Worm (Caenorhabditis elegans) whole organism, early embryonic: ENCODE measurements around the gene Y116A8C.27.
"Not testable (repeated sequence)": the region's sequence is repeated elsewhere in the genome, so short reads cannot be mapped to it uniquely, and the experiment has no call there.

Experiments used
- B0310.2 ChIP-seq: sonication (generic microtip); optimal IDR thresholded peaks from 2 replicates; lab custom pipeline; 2016; ENCODE audit warnings: mild to moderate bottlenecking, missing genetic modification characterization, missing compliant biosample characterization
- F13C5.2 ChIP-seq: sonication (generic microtip); optimal IDR thresholded peaks from 2 replicates; lab custom pipeline; 2017; ENCODE audit warnings: mild to moderate bottlenecking, missing genetic modification characterization, inconsistent platforms, missing compliant biosample characterization
- aly-1 ChIP-seq: sonication (generic microtip); optimal IDR thresholded peaks from 2 replicates; lab custom pipeline; 2016; ENCODE audit warnings: missing genetic modification characterization, missing compliant biosample characterization
- ama-1 ChIP-seq: fragments of 150-350 bp; optimal IDR thresholded peaks from 2 replicates; lab custom pipeline; 2014
- ceh-13 ChIP-seq: fragments of 200-800 bp; sonication (Bioruptor generic); optimal IDR thresholded peaks from 2 replicates; lab custom pipeline; 2018; ENCODE audit warnings: mild to moderate bottlenecking, missing genetic modification characterization, missing compliant biosample characterization
- ceh-36 ChIP-seq: sonication (generic microtip); optimal IDR thresholded peaks from 2 replicates; lab custom pipeline; 2016; ENCODE audit warnings: missing genetic modification characterization, inconsistent platforms, missing compliant biosample characterization
- ets-7 ChIP-seq: sonication (generic microtip); optimal IDR thresholded peaks from 2 replicates; lab custom pipeline; 2016; ENCODE audit warnings: missing genotype, missing genetic modification characterization, missing compliant biosample characterization
- flt-1 ChIP-seq: fragments of 200-800 bp; sonication (Bioruptor generic); IDR thresholded peaks from 2 replicates; pipeline ENCODE4 v1.3.6; 2022; ENCODE audit warnings: missing genetic modification characterization, missing compliant biosample characterization
- hmbx-1 ChIP-seq: sonication (generic microtip); optimal IDR thresholded peaks from 2 replicates; lab custom pipeline; 2016; ENCODE audit warnings: mild to moderate bottlenecking, missing genetic modification characterization, missing compliant biosample characterization
- hmg-4 ChIP-seq: fragments of 200-800 bp; sonication (Bioruptor generic); optimal IDR thresholded peaks from 2 replicates; lab custom pipeline; 2018; ENCODE audit warnings: mild to moderate bottlenecking, missing genetic modification characterization, missing compliant biosample characterization
- hnd-1 ChIP-seq: sonication (generic microtip); optimal IDR thresholded peaks from 2 replicates; lab custom pipeline; 2016; ENCODE audit warnings: missing genetic modification characterization, missing compliant biosample characterization
- pes-1 ChIP-seq: fragments of 200-800 bp; sonication (Bioruptor generic); IDR thresholded peaks from 2 replicates; pipeline ENCODE4 v1.3.6; 2022; ENCODE audit warnings: missing genetic modification reagents, missing genetic modification characterization, missing compliant biosample characterization
- scrt-1 ChIP-seq: fragments of 200-800 bp; sonication (Bioruptor generic); IDR thresholded peaks from 2 replicates; pipeline ENCODE4 v1.3.6; 2022; ENCODE audit warnings: missing genetic modification characterization, missing compliant biosample characterization
- sea-1 ChIP-seq: fragments of 200-800 bp; sonication (Bioruptor generic); conservative IDR thresholded peaks from 2 replicates; pipeline ENCODE4 v1.3.6; 2022; ENCODE audit warnings: missing genetic modification characterization, missing compliant biosample characterization
- tbx-11 ChIP-seq: fragments of 200-800 bp; sonication (Bioruptor generic); IDR thresholded peaks from 2 replicates; pipeline ENCODE4 v1.3.6; 2022; ENCODE audit warnings: missing genetic modification characterization, missing compliant biosample characterization
- tbx-37 ChIP-seq: fragments of 200-800 bp; sonication (Bioruptor generic); conservative IDR thresholded peaks from 2 replicates; pipeline ENCODE4 v1.3.6; 2022; ENCODE audit warnings: missing genetic modification reagents, missing genetic modification characterization, missing compliant biosample characterization
- tra-4 ChIP-seq: sonication (generic microtip); optimal IDR thresholded peaks from 2 replicates; lab custom pipeline; 2017; ENCODE audit warnings: missing genetic modification characterization, missing compliant biosample characterization

Y116A8C.27 gene

DNA sequence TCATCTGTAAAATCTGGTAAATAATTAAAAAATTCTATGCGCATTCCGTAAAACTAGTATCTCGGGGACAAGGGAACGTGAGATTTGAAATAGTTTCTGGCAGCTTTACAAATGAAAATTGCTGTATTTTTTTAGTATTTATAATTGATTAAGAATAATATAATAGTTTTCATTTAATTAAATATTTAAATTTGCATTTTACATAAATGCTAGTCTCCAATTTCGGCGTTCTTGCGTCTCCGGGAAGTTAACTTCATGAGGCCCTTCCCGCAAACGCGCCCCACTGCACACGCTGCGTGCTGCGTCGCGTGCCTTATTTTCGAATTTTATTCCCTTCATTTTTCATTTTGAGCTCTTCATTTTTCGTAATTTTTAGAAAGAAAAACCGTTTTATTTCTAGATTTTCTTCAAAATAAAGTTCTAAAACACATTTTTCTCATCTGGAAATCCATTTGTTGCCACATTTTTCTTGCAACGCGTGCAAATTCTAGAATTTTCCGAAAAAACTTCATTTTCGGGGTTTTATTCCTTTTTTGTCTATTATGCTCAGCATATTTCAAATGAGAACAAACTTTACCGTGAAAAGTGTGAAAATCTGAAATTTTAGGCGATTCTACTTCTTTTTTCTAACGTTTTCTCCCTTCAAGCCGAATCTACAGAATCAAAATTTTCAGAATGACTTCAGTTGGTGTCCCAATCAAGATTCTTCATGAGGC is 8.5 kb downstream of the Y116A8C.27 start, which contains the start of the genes snx-13 and snr-1:
TSS of gene snx-13 (minus strand) at position 55 of the 716 bp plus-strand sequence.
TSS of gene snr-1 (plus strand) at position 666 of the 716 bp plus-strand sequence.
- TF ChIP-seq sea-1 (GFP tag; lab: Robert Waterston, UW) = peak; percentile 79
- peak; percentile 73 for TF ChIP-seq hnd-1 (tag; lab: Kevin White, UChicago)
- 0 out of 2 replicates have a peak, but pooled peaks have one; percentile 49 for TF ChIP-seq flt-1 (GFP tag; lab: Robert Waterston, UW)
- peak; percentile 75 for TF ChIP-seq tbx-11 (GFP tag; lab: Robert Waterston, UW)
- TF ChIP-seq hmg-4 (GFP tag; lab: Kevin White, UChicago) = peak; percentile 87
- peak; percentile 90 for TF ChIP-seq hmbx-1 (tag; lab: Kevin White, UChicago)
- TF ChIP-seq tbx-37 = peak; percentile 71
- peak; percentile 61 for TF ChIP-seq ceh-36 (tag; lab: Kevin White, UChicago)
- TF ChIP-seq pes-1 (GFP tag; lab: Robert Waterston, UW) = peak; percentile 88
- TF ChIP-seq tra-4 (tag; lab: Kevin White, UChicago) = peak; percentile 63
- TF ChIP-seq ets-7 (tag; lab: Kevin White, UChicago) = peak; percentile 16
- TF ChIP-seq scrt-1 (GFP tag; lab: Robert Waterston, UW) = peak; percentile 72
- TF ChIP-seq aly-1 (tag; lab: Kevin White, UChicago) = no peak
- peak; percentile 86 for TF ChIP-seq B0310.2 (tag; lab: Kevin White, UChicago)
- TF ChIP-seq F13C5.2 (tag; lab: Kevin White, UChicago) = peak; percentile 84
- peak; percentile 88 for TF ChIP-seq ceh-13
- TF ChIP-seq ama-1 (lab: Kevin White, UChicago) = no peak

DNA sequence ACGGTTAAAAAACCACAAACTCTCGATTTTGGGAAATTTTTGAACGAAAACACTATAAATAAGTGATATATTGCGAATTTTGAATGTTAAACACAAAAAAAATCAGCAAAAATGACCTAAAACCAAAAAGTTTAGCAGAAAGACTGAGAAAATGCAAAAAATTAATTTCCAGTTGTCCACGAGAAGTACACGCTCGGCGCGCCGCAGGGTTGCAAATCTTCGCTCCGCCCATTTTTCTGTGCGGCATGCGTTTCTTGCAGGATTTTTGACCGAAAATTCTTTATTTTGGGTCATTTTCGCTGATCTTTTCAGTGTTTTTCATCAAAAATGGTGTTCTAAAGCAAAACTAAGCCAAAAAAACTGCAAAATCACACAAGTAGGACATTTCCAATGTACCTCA is 11.2 kb downstream of the Y116A8C.27 start:
- TF ChIP-seq ama-1 (lab: Kevin White, UChicago) = no peak
- TF ChIP-seq hmg-4 (GFP tag; lab: Kevin White, UChicago) = no peak
- TF ChIP-seq B0310.2 (tag; lab: Kevin White, UChicago) = no peak
- TF ChIP-seq tbx-11 (GFP tag; lab: Robert Waterston, UW) = no peak
- TF ChIP-seq hnd-1 (tag; lab: Kevin White, UChicago) = no peak

DNA sequence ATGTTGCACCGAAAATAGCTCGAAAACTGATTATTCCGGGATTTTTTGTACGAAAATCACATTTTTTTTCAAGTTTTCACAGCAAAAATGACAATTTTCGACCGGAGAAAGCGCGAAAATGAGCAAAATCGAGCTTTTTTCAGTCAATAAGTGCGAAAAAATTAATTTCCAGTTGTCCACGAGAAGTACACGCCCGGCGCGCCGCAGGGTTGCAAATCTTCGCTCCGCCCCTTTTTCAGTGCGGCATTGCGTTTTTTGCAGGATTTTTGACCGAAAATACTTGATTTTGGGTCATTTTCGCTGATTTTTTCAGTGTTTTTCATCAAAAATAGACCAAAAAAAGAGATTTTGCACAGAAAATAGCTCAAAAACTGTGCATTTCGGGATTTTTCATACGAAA is 11.8 kb downstream of the Y116A8C.27 start:
- no peak for TF ChIP-seq ets-7 (tag; lab: Kevin White, UChicago)
- no peak for TF ChIP-seq ceh-13
- no peak for TF ChIP-seq hnd-1 (tag; lab: Kevin White, UChicago)
- no peak for TF ChIP-seq pes-1 (GFP tag; lab: Robert Waterston, UW)
- TF ChIP-seq aly-1 (tag; lab: Kevin White, UChicago) = no peak
- TF ChIP-seq scrt-1 (GFP tag; lab: Robert Waterston, UW) = no peak
- TF ChIP-seq B0310.2 (tag; lab: Kevin White, UChicago) = no peak
- no peak for TF ChIP-seq ceh-36 (tag; lab: Kevin White, UChicago)
- TF ChIP-seq hmg-4 (GFP tag; lab: Kevin White, UChicago) = no peak
- TF ChIP-seq tra-4 (tag; lab: Kevin White, UChicago) = no peak
- no peak for TF ChIP-seq flt-1 (GFP tag; lab: Robert Waterston, UW)
- TF ChIP-seq F13C5.2 (tag; lab: Kevin White, UChicago) = no peak
- TF ChIP-seq tbx-37 = no peak

DNA sequence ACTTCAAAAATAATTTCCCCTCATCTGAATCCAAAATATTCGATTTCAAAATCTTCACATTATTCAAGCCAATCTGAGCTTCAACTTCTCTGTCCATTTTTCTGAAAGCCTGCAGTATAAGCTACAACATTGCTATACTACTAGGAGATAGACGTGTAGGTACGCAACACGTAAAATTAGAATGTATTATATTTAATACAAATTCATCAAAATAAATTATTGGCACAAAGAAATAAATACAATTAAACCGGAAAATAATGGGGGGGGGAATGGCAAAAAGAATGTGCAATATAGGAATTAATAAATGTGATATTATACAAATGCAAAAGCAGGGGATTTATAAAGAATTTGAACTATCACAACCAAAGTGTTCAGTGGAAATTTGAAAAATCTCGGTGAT is 17.4 kb downstream of the Y116A8C.27 start, which contains the start of gene Y116A8C.25:
TSS of gene Y116A8C.25 (minus strand) at position 101 of the 400 bp plus-strand sequence.
- TF ChIP-seq B0310.2 (tag; lab: Kevin White, UChicago) (no peak), hnd-1 (tag; lab: Kevin White, UChicago) (no peak)

DNA sequence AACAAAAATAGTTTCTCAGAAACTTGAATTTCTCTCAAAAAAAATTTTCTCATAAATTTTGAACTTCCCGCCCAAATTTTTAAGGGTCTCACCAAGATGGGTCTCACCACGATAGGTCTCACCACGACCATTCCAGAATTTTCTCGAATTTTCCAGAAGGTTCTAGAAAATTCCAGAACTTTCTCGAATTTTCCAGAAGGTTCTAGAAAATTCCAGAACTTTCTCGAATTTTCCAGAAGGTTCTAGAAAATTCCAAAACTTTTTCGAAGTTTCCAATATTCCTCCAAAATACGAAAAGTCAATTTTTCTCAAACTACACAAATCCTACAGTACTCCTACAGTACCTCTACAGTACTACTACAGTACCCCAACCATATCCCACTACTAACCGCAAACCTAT is 20.1 kb downstream of the Y116A8C.27 start:
- 0 out of 2 replicates have a peak, but pooled peaks have one; percentile 33 for TF ChIP-seq pes-1 (GFP tag; lab: Robert Waterston, UW)

DNA sequence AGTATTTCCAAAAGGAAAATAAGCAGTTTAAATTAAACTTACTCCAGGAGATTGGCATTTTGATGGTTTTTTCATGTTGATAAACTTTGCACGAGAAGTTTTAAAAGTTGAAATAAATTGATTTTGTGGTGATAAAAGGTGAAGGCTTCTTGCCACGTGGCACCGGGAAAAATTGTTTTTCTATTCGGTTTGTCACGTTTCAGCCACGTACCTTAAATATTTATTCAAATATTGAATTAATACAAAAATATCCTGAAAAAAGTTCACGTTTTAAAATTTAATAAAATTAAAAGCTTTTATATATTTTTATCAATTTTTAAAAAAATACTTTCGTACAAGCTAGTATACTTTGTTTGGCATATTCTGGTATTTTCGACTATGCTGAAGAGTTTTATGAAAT is 25.3 kb downstream of the Y116A8C.27 start, which contains the start of gene Y116A8C.24:
TSS of gene Y116A8C.24 (minus strand) at position 101 of the 400 bp plus-strand sequence.
- TF ChIP-seq scrt-1 (GFP tag; lab: Robert Waterston, UW); B0310.2 (tag; lab: Kevin White, UChicago); tbx-11 (GFP tag; lab: Robert Waterston, UW): not testable (repeated sequence)

DNA sequence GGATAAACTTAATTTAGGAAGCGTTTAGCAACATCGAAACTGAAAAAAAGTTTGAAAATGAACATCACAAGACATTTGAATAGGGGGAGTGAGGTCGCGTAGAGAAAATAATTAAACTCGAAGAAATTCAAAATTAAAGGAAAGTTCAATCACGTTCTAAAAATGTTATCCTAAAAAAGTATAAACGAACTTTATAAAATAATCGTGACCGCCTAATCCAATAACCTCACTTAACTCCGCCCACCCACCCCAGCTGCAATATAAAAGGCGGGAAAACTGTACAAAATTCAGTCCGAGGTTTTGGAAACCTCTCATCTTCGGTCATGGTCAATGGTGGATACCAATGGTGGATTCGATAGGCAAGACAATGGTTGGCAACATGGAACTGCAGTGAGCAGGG is 31.1 kb downstream of the Y116A8C.27 start, which contains the start of gene Y116A8C.465:
TSS of gene Y116A8C.465 (plus strand) at position 301 of the 400 bp plus-strand sequence.
- TF ChIP-seq sea-1 (GFP tag; lab: Robert Waterston, UW); ceh-36 (tag; lab: Kevin White, UChicago); aly-1 (tag; lab: Kevin White, UChicago): not testable (repeated sequence)

DNA sequence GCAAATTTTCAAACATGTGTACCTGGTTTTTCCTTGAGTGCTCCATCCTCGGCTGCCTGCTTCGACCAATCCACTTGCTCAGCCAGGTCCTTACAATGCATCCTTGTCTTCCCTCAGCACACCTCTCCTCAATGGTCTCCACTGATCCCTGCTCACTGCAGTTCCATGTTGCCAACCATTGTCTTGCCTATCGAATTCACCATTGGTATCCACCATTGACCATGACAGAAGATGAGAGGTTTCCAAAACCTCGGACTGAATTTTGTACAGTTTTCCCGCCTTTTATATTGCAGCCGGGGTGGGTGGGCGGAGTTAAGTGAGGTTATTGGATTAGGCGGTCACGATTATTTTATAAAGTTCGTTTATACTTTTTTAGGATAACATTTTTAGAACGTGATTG is 32.4 kb downstream of the Y116A8C.27 start, which contains the start of gene Y116A8C.467:
TSS of gene Y116A8C.467 (minus strand) at position 101 of the 400 bp plus-strand sequence.
- TF ChIP-seq F13C5.2 (tag; lab: Kevin White, UChicago); pes-1 (GFP tag; lab: Robert Waterston, UW); hnd-1 (tag; lab: Kevin White, UChicago): not testable (repeated sequence)
